Worm (Caenorhabditis elegans) whole organism, mixed stage, embryonic: ENCODE results near the gene F22B5.5.
A peak's percentile ranks its signal among the peaks of the same experiment; 100 is the strongest.

Experiments used
- drap-1 ChIP-seq: fragments of 200-800 bp; sonication (Bioruptor generic); optimal IDR thresholded peaks from 3 replicates; lab custom pipeline; 2018; ENCODE audit warnings: mild to moderate bottlenecking, missing genetic modification characterization, missing compliant biosample characterization
- elt-3 ChIP-seq: fragments of 150-350 bp; optimal IDR thresholded peaks from 2 replicates; lab custom pipeline; 2014; ENCODE audit warnings: missing biosample characterization, missing genetic modification characterization
- ham-2 ChIP-seq: fragments of 200-800 bp; sonication (Bioruptor generic); optimal IDR thresholded peaks from 2 replicates; lab custom pipeline; 2018; ENCODE audit warnings: mild to moderate bottlenecking, missing genetic modification characterization, missing compliant biosample characterization
- lin-13 ChIP-seq: fragments of 150-350 bp; optimal IDR thresholded peaks from 2 replicates; lab custom pipeline; 2014; ENCODE audit warnings: missing biosample characterization, missing genetic modification characterization
- lin-32 ChIP-seq: fragments of 200-800 bp; sonication (Bioruptor generic); optimal IDR thresholded peaks from 2 replicates; lab custom pipeline; 2018; ENCODE audit warnings: mild to moderate bottlenecking, missing genetic modification characterization, missing compliant biosample characterization
- lsy-2 ChIP-seq: fragments of 150-350 bp; optimal IDR thresholded peaks from 2 replicates; lab custom pipeline; 2014; ENCODE audit warnings: missing biosample characterization, missing genetic modification characterization
- nhr-12 ChIP-seq: fragments of 150-350 bp; optimal IDR thresholded peaks from 2 replicates; lab custom pipeline; 2014; ENCODE audit warnings: missing biosample characterization, missing genetic modification characterization
- nhr-237 ChIP-seq: fragments of 150-350 bp; optimal IDR thresholded peaks from 2 replicates; lab custom pipeline; 2014; ENCODE audit warnings: missing biosample characterization, missing genetic modification characterization
- sptf-1 ChIP-seq: sonication (generic microtip); optimal IDR thresholded peaks from 2 replicates; lab custom pipeline; 2017; ENCODE audit warnings: mild to moderate bottlenecking, missing genetic modification characterization, moderate library complexity, missing compliant biosample characterization

ce11 chrII:8420775-8421388 is 33.5 kb downstream of the F22B5.5 start:
- no peak for TF ChIP-seq sptf-1 (tag; lab: Kevin White, UChicago)
- TF ChIP-seq nhr-12 = no peak
- no peak for TF ChIP-seq drap-1 (GFP tag; lab: Kevin White, UChicago)
- no peak for TF ChIP-seq nhr-237 (tag; lab: Kevin White, UChicago)
- no peak for TF ChIP-seq elt-3
- TF ChIP-seq lin-13 (tag; lab: Kevin White, UChicago) = no peak
- TF ChIP-seq lsy-2 = peak; percentile 76
- TF ChIP-seq lin-32 (GFP tag; lab: Kevin White, UChicago) = no peak
- no peak for TF ChIP-seq ham-2 (GFP tag; lab: Kevin White, UChicago)
